Worm (Caenorhabditis elegans) whole organism, L1 larva: ENCODE measurements around the gene T28A8.6.

Experiments
- C04F5.9 ChIP-seq: sonication (generic microtip); optimal IDR thresholded peaks from 2 replicates; lab custom pipeline; 2016; ENCODE audit warnings: missing genetic modification characterization, missing compliant biosample characterization
- C16A3.4 ChIP-seq: fragments of 150-350 bp; optimal IDR thresholded peaks from 2 replicates; lab custom pipeline; 2014; ENCODE audit warnings: missing biosample characterization, missing genetic modification characterization
- C34B4.2 ChIP-seq: sonication (generic microtip); optimal IDR thresholded peaks from 2 replicates; lab custom pipeline; 2017; ENCODE audit warnings: mild to moderate bottlenecking, missing genetic modification characterization, missing compliant biosample characterization
- F16B12.6 ChIP-seq: fragments of 150-350 bp; optimal IDR thresholded peaks from 2 replicates; lab custom pipeline; 2014; ENCODE audit warnings: missing biosample characterization, missing genetic modification characterization
- Y116A8C.19 ChIP-seq: sonication (generic microtip); optimal IDR thresholded peaks from 2 replicates; lab custom pipeline; 2016; ENCODE audit warnings: missing compliant biosample characterization, missing genetic modification characterization, borderline replicate concordance
- aha-1 ChIP-seq: fragments of 150-350 bp; optimal IDR thresholded peaks from 2 replicates; lab custom pipeline; 2014; ENCODE audit warnings: missing biosample characterization, missing genetic modification characterization
- aly-2 ChIP-seq: fragments of 150-350 bp; optimal IDR thresholded peaks from 2 replicates; lab custom pipeline; 2014; ENCODE audit warnings: missing biosample characterization, missing genetic modification characterization
- ama-1 ChIP-seq: fragments of 150-350 bp; optimal IDR thresholded peaks from 2 replicates; lab custom pipeline; 2014
- ceh-90 ChIP-seq: sonication (generic microtip); optimal IDR thresholded peaks from 2 replicates; lab custom pipeline; 2016; ENCODE audit warnings: missing genetic modification characterization, missing compliant biosample characterization
- ces-1 ChIP-seq: fragments of 150-350 bp; optimal IDR thresholded peaks from 2 replicates; lab custom pipeline; 2014; ENCODE audit warnings: missing biosample characterization, missing genetic modification reagents, missing genetic modification characterization
- dpl-1 ChIP-seq, 3 experiments: fragments of 150-350 bp in 2 of 3; sonication (generic microtip) in 1 of 3; optimal IDR thresholded peaks; 2 replicates each; lab custom pipeline; 2014 to 2017; ENCODE audit warnings: missing biosample characterization in 3 of 3, missing genetic modification characterization in 3 of 3, missing genetic modification reagents in 3 of 3
- dsc-1 ChIP-seq: sonication (generic microtip); optimal IDR thresholded peaks from 2 replicates; lab custom pipeline; 2016; ENCODE audit warnings: mild to moderate bottlenecking, missing genetic modification characterization, missing compliant biosample characterization
- efl-1 ChIP-seq, 4 experiments: fragments of 150-350 bp; optimal IDR thresholded peaks in 3 of 4; peaks in 1 of 4; 1 replicate in 1 of 4; 2 replicates in 3 of 4; lab custom pipeline; 2014; ENCODE audit warnings: missing biosample characterization in 2 of 4, missing genetic modification characterization in 2 of 4, missing genetic modification reagents in 2 of 4
- efl-3 ChIP-seq: fragments of 200-800 bp; sonication (Bioruptor generic); optimal IDR thresholded peaks from 2 replicates; lab custom pipeline; 2018; ENCODE audit warnings: mild to moderate bottlenecking, missing genetic modification characterization, missing compliant biosample characterization
- egl-13 ChIP-seq: sonication (generic microtip); optimal IDR thresholded peaks from 2 replicates; lab custom pipeline; 2016; ENCODE audit warnings: missing genotype, missing genetic modification reagents, missing genetic modification characterization, missing compliant biosample characterization
- elt-2 ChIP-seq: sonication (generic microtip); optimal IDR thresholded peaks from 2 replicates; lab custom pipeline; 2016; ENCODE audit warnings: missing genetic modification characterization, mild to moderate bottlenecking, inconsistent platforms, missing compliant biosample characterization, missing genetic modification reagents
- ets-5 ChIP-seq: fragments of 200-800 bp; sonication (Bioruptor generic); IDR thresholded peaks from 2 replicates; pipeline ENCODE4 v1.3.6; 2022; ENCODE audit warnings: missing genetic modification characterization, missing compliant biosample characterization
- fkh-10 ChIP-seq: sonication (generic microtip); optimal IDR thresholded peaks from 2 replicates; lab custom pipeline; 2017; ENCODE audit warnings: missing biosample characterization, missing genetic modification reagents, missing genetic modification characterization
- fkh-8 ChIP-seq: sonication (generic microtip); optimal IDR thresholded peaks from 2 replicates; lab custom pipeline; 2016; ENCODE audit warnings: mild to moderate bottlenecking, missing genetic modification characterization, missing compliant biosample characterization
- grh-1 ChIP-seq: fragments of 200-800 bp; sonication (Bioruptor generic); IDR thresholded peaks from 2 replicates; pipeline ENCODE4 v1.3.6; 2022; ENCODE audit warnings: missing genetic modification reagents, missing genetic modification characterization, missing compliant biosample characterization
- hlh-4 ChIP-seq: sonication (generic microtip); optimal IDR thresholded peaks from 2 replicates; lab custom pipeline; 2016; ENCODE audit warnings: mild to moderate bottlenecking, missing genetic modification characterization, missing compliant biosample characterization
- irx-1 ChIP-seq: sonication (generic microtip); optimal IDR thresholded peaks from 2 replicates; lab custom pipeline; 2016; ENCODE audit warnings: missing genetic modification characterization, missing compliant biosample characterization
- isw-1 ChIP-seq: fragments of 200-800 bp; sonication (Bioruptor generic); IDR thresholded peaks from 2 replicates; pipeline ENCODE4 v1.3.6; 2022; ENCODE audit warnings: missing genetic modification characterization, missing compliant biosample characterization
- lin-13 ChIP-seq: fragments of 150-350 bp; optimal IDR thresholded peaks from 2 replicates; lab custom pipeline; 2014; ENCODE audit warnings: missing biosample characterization, missing genetic modification reagents, missing genetic modification characterization
- lin-14 ChIP-seq: fragments of 200-800 bp; sonication (Bioruptor generic); optimal IDR thresholded peaks from 2 replicates; lab custom pipeline; 2018; ENCODE audit warnings: mild to moderate bottlenecking, missing genetic modification characterization, moderate library complexity, missing compliant biosample characterization
- lin-35 ChIP-seq, 2 experiments: fragments of 150-350 bp; optimal IDR thresholded peaks; 2 replicates each; lab custom pipeline; 2014; ENCODE audit warnings: missing biosample characterization in 2 of 2, missing genetic modification characterization in 2 of 2, missing genetic modification reagents in 2 of 2
- lin-39 ChIP-seq: fragments of 150-350 bp; optimal IDR thresholded peaks from 2 replicates; lab custom pipeline; 2014; ENCODE audit warnings: missing biosample characterization, missing genetic modification reagents, missing genetic modification characterization
- lir-3 ChIP-seq: sonication (generic microtip); optimal IDR thresholded peaks from 2 replicates; lab custom pipeline; 2016; ENCODE audit warnings: mild to moderate bottlenecking, missing genetic modification characterization, moderate library complexity, missing compliant biosample characterization; ENCODE audit not compliant: poor library complexity
- lsy-2 ChIP-seq, 2 experiments: fragments of 150-350 bp; optimal IDR thresholded peaks; 2 replicates each; lab custom pipeline; 2014; ENCODE audit warnings: missing biosample characterization in 2 of 2, missing genetic modification characterization in 2 of 2
- mab-9 ChIP-seq: fragments of 200-800 bp; sonication (Bioruptor generic); IDR thresholded peaks from 2 replicates; pipeline ENCODE4 v1.3.6; 2022; ENCODE audit warnings: missing genetic modification reagents, missing genetic modification characterization, missing compliant biosample characterization
- nhr-11 ChIP-seq: fragments of 150-350 bp; optimal IDR thresholded peaks from 2 replicates; lab custom pipeline; 2014; ENCODE audit warnings: missing biosample characterization, missing genetic modification characterization
- nhr-12 ChIP-seq: sonication (generic microtip); optimal IDR thresholded peaks from 2 replicates; lab custom pipeline; 2017; ENCODE audit warnings: missing biosample characterization, missing genetic modification characterization
- nhr-19 ChIP-seq: fragments of 200-800 bp; sonication (Bioruptor generic); conservative IDR thresholded peaks from 2 replicates; pipeline ENCODE4 v1.3.6; 2022; ENCODE audit warnings: missing genetic modification characterization, missing compliant biosample characterization
- nhr-237 ChIP-seq: fragments of 150-350 bp; optimal IDR thresholded peaks from 2 replicates; lab custom pipeline; 2014; ENCODE audit warnings: missing biosample characterization, missing genetic modification characterization
- nhr-28 ChIP-seq: fragments of 150-350 bp; optimal IDR thresholded peaks from 2 replicates; lab custom pipeline; 2014; ENCODE audit warnings: missing biosample characterization, missing genetic modification characterization
- nhr-71 ChIP-seq: sonication (generic microtip); optimal IDR thresholded peaks from 2 replicates; lab custom pipeline; 2016; ENCODE audit warnings: mild to moderate bottlenecking, missing genetic modification characterization, moderate library complexity, missing compliant biosample characterization
- nhr-76 ChIP-seq: sonication (generic microtip); optimal IDR thresholded peaks from 2 replicates; lab custom pipeline; 2017; ENCODE audit warnings: missing biosample characterization, missing genetic modification characterization
- nhr-77 ChIP-seq: fragments of 150-350 bp; optimal IDR thresholded peaks from 2 replicates; lab custom pipeline; 2014; ENCODE audit warnings: missing biosample characterization, missing genetic modification characterization
- nhr-84 ChIP-seq: sonication (generic microtip); optimal IDR thresholded peaks from 2 replicates; lab custom pipeline; 2017; ENCODE audit warnings: missing biosample characterization, missing genetic modification characterization
- nhr-85 ChIP-seq: sonication (generic microtip); peaks from one replicate; lab custom pipeline; 2016; ENCODE audit warnings: missing genetic modification characterization, inconsistent platforms, missing compliant biosample characterization
- pqm-1 ChIP-seq: sonication (generic microtip); optimal IDR thresholded peaks from 3 replicates; lab custom pipeline; 2017; ENCODE audit warnings: missing biosample characterization, missing genetic modification characterization
- snpc-4 ChIP-seq: fragments of 150-350 bp; optimal IDR thresholded peaks from 2 replicates; lab custom pipeline; 2014; ENCODE audit warnings: missing biosample characterization, missing genetic modification characterization
- sup-37 ChIP-seq: fragments of 200-800 bp; sonication (Bioruptor generic); optimal IDR thresholded peaks from 2 replicates; lab custom pipeline; 2018; ENCODE audit warnings: mild to moderate bottlenecking, missing genetic modification characterization, missing compliant biosample characterization
- tbx-2 ChIP-seq: sonication (generic microtip); optimal IDR thresholded peaks from 2 replicates; lab custom pipeline; 2016; ENCODE audit warnings: missing genetic modification characterization, missing compliant biosample characterization
- tlp-1 ChIP-seq: fragments of 150-350 bp; optimal IDR thresholded peaks from 2 replicates; lab custom pipeline; 2014; ENCODE audit warnings: missing biosample characterization, missing genetic modification characterization
- unc-130 ChIP-seq: fragments of 150-350 bp; optimal IDR thresholded peaks from 2 replicates; lab custom pipeline; 2017; ENCODE audit warnings: missing biosample characterization, missing genetic modification characterization, inconsistent platforms
- unc-98 ChIP-seq: fragments of 200-800 bp; sonication (Bioruptor generic); IDR thresholded peaks from 2 replicates; pipeline ENCODE4 v1.3.6; 2022; ENCODE audit warnings: missing genetic modification characterization, missing compliant biosample characterization
- xbp-1 ChIP-seq: sonication (generic microtip); optimal IDR thresholded peaks from 2 replicates; lab custom pipeline; 2016; ENCODE audit warnings: missing genetic modification characterization, missing compliant biosample characterization
- zip-4 ChIP-seq: fragments of 200-800 bp; sonication (Bioruptor generic); optimal IDR thresholded peaks from 2 replicates; lab custom pipeline; 2018; ENCODE audit warnings: mild to moderate bottlenecking, missing genetic modification characterization, moderate library complexity, missing compliant biosample characterization
- ztf-11 ChIP-seq, 2 experiments: sonication (generic microtip); optimal IDR thresholded peaks; 2 replicates each; lab custom pipeline; 2016 to 2017; ENCODE audit warnings: missing genetic modification characterization in 2 of 2, missing biosample characterization in 1 of 2, missing compliant biosample characterization in 1 of 2

Gene T28A8.6

DNA sequence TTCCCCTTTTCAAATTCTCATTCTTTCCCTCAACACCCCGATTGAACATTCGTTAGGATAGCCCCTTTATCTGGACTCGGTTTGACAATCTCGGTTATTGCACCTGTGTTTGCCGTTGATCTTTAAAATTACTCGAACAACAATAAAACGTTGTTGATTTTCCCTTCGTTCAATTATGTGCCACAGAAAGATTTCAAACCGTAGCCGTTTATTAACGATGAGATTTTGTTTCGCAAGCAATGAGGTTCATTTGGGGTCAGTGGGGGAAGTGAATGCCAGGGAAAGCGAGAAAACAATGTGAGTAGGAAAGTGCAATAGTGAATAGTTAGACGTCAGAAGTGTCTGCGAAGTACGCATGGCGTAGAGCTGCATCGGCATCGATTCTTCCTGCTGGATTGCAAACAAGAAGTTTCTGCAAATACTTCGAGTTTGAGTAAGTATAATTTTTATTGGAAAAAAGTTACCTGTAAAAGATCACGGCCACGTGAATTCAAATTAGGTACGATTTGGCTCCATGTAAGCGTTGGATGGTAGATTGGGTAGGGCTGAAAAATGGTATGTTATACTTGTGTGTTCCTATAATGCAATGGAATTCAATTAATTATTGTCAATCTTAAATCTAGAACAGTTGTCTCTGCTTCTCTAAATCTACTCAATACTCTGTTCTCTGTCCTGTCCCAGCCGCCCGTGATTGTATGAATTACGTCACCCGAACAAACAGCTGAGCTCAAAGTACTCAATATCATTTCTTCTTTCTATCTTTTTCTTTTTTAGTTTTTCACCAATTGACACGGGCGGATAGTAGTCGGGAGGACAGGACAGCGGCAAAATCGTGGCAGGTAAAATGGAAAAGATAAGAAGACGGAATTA is 34.3 kb upstream of the T28A8.6 start, which contains the start of gene kel-3 (continued):
- no peak for TF ChIP-seq nhr-28 (tag; lab: Kevin White, UChicago)
- TF ChIP-seq F16B12.6 (tag; lab: Kevin White, UChicago): peak; percentile 6
- TF ChIP-seq ama-1 (lab: Kevin White, UChicago): peak; percentile 98
- peak; percentile 91 for TF ChIP-seq nhr-71 (tag; lab: Kevin White, UChicago)
- TF ChIP-seq nhr-85 (tag; lab: Kevin White, UChicago): peak; percentile 82
- TF ChIP-seq nhr-76 (tag; lab: Kevin White, UChicago): no peak
- no peak for TF ChIP-seq fkh-8
- TF ChIP-seq C16A3.4 (tag; lab: Kevin White, UChicago): peak; percentile 26
- TF ChIP-seq nhr-77 (tag; lab: Kevin White, UChicago): peak; percentile 20
- TF ChIP-seq ztf-11 (tag; optimal IDR thresholded peaks at IDR 0.05; lab: Kevin White, UChicago): peak in 1 of 2 experiments; percentile 23
- TF ChIP-seq hlh-4 (tag; lab: Kevin White, UChicago): no peak
- peak; percentile 39 for TF ChIP-seq lin-13 (GFP tag; lab: Kevin White, UChicago)
- TF ChIP-seq unc-98: no peak
- TF ChIP-seq dpl-1 (GFP tag; optimal IDR thresholded peaks at IDR 0.05; lab: Kevin White, UChicago): peak; percentile 36 to 68 (median 42)
- TF ChIP-seq ces-1 (GFP tag; lab: Kevin White, UChicago): no peak
- TF ChIP-seq aha-1 (tag; lab: Kevin White, UChicago): no peak
- peak; percentile 21 for TF ChIP-seq C34B4.2 (tag; lab: Kevin White, UChicago)
- TF ChIP-seq mab-9 (GFP tag; lab: Robert Waterston, UW): 0 out of 2 replicates have a peak, but pooled peaks have one; percentile 23
- TF ChIP-seq efl-1 (optimal IDR thresholded peaks at IDR 0.05; lab: Kevin White, UChicago): peak; percentile 33 to 47
- peak; percentile 31 to 95 for TF ChIP-seq efl-1 (GFP tag; optimal IDR thresholded peaks at IDR 0.05 in 1 of 2; lab: Kevin White, UChicago)
- TF ChIP-seq tlp-1: no peak
- TF ChIP-seq efl-3 (GFP tag; lab: Kevin White, UChicago): no peak
- no peak for TF ChIP-seq C04F5.9 (tag; lab: Kevin White, UChicago)
- peak; percentile 36 for TF ChIP-seq sup-37
- TF ChIP-seq pqm-1 (tag; lab: Kevin White, UChicago): no peak
- peak; percentile 91 for TF ChIP-seq lin-14
- TF ChIP-seq ceh-90 (tag; lab: Kevin White, UChicago): no peak
- TF ChIP-seq nhr-12 (tag; lab: Kevin White, UChicago): no peak
- TF ChIP-seq irx-1 (tag; lab: Kevin White, UChicago): no peak
- peak; percentile 25 for TF ChIP-seq zip-4 (GFP tag; lab: Kevin White, UChicago)
- TF ChIP-seq grh-1 (GFP tag; lab: Robert Waterston, UW): peak; percentile 20; the same call in 1 of the 2 replicates
- no peak for TF ChIP-seq fkh-10 (GFP tag; lab: Kevin White, UChicago)
- TF ChIP-seq isw-1: no peak
- peak; percentile 17 to 66 for TF ChIP-seq lin-35 (GFP tag; optimal IDR thresholded peaks at IDR 0.05; lab: Kevin White, UChicago)
- TF ChIP-seq aly-2 (tag; lab: Kevin White, UChicago): peak; percentile 97
- TF ChIP-seq unc-130: peak; percentile 86
- TF ChIP-seq dsc-1 (tag; lab: Kevin White, UChicago): peak; percentile 35
- TF ChIP-seq nhr-19: peak; percentile 85
- no peak for TF ChIP-seq snpc-4 (tag; lab: Kevin White, UChicago)
- TF ChIP-seq ets-5: no peak
- TF ChIP-seq nhr-84 (tag; lab: Kevin White, UChicago): peak; percentile 56
- TF ChIP-seq egl-13 (tag; lab: Kevin White, UChicago): no peak
- TF ChIP-seq lsy-2 (tag; optimal IDR thresholded peaks at IDR 0.05; lab: Kevin White, UChicago): peak; percentile 78 to 89
- TF ChIP-seq lir-3: peak; percentile 53
- peak; percentile 82 for TF ChIP-seq tbx-2 (tag; lab: Kevin White, UChicago)
- peak; percentile 66 for TF ChIP-seq elt-2 (tag; lab: Kevin White, UChicago)
- TF ChIP-seq nhr-11 (tag; lab: Kevin White, UChicago): peak; percentile 49
- no peak for TF ChIP-seq nhr-237 (tag; lab: Kevin White, UChicago)
- TF ChIP-seq xbp-1 (tag; lab: Kevin White, UChicago): peak; percentile 31
- peak; percentile 67 for TF ChIP-seq lin-39
- no peak for TF ChIP-seq Y116A8C.19 (tag; lab: Kevin White, UChicago)
- TF ChIP-seq, all 84 proteins: peak for 50
